Worm (Caenorhabditis elegans): ENCODE measurements around the gene C45B11.8.

C45B11.8 gene

ce11 chrV:11082475-11082874 lies 41.9 kb downstream of the C45B11.8 start (continued):
- TF ChIP-seq lsy-2 (tag; optimal IDR thresholded peaks at IDR 0.05): peak; percentile 13 to 36
- no peak for TF ChIP-seq mdt-29 (GFP tag; IDR thresholded peaks at IDR 0.05)
- TF ChIP-seq lin-13 (GFP tag; optimal IDR thresholded peaks at IDR 0.05): peak; percentile 16
- peak; percentile 21 for TF ChIP-seq sdz-12 (GFP tag; optimal IDR thresholded peaks at IDR 0.05)
- 0 out of 2 replicates have a peak, but pooled peaks have one; percentile 7 for TF ChIP-seq lin-38 (GFP tag; IDR thresholded peaks at IDR 0.05)
- no peak for TF ChIP-seq zfp-2 (tag; optimal IDR thresholded peaks at IDR 0.05)
- no peak for TF ChIP-seq nhr-10 (tag; optimal IDR thresholded peaks at IDR 0.05)
- no peak for TF ChIP-seq ceh-62 (tag; optimal IDR thresholded peaks at IDR 0.05)
- TF ChIP-seq ztf-11 (tag; optimal IDR thresholded peaks at IDR 0.05): no peak
- TF ChIP-seq nhr-11 (tag; optimal IDR thresholded peaks at IDR 0.05): peak; percentile 73
- TF ChIP-seq unc-62 (GFP tag; optimal IDR thresholded peaks at IDR 0.05 in 1 of 2): peak in 1 of 2 experiments; percentile 94
- TF ChIP-seq unc-62 (tag; optimal IDR thresholded peaks at IDR 0.05): no peak
- no peak for TF ChIP-seq duxl-1 (tag; optimal IDR thresholded peaks at IDR 0.05; ENCODE audit: poor library complexity)
- TF ChIP-seq aha-1 (tag): peak; percentile 94
- TF ChIP-seq zag-1 (tag; optimal IDR thresholded peaks at IDR 0.05): no peak

- TF ChIP-seq lin-39 (tag; optimal IDR thresholded peaks at IDR 0.05) (no peak), aha-1 (tag) (no peak), Y5F2A.4 (GFP tag; optimal IDR thresholded peaks at IDR 0.05) (no peak), ceh-62 (tag; optimal IDR thresholded peaks at IDR 0.05) (no peak), nhr-6 (tag; optimal IDR thresholded peaks at IDR 0.05) (no peak), mdl-1 (tag; optimal IDR thresholded peaks at IDR 0.05) (no peak), dmd-9 (GFP tag; IDR thresholded peaks at IDR 0.05) (no peak), ces-1 (GFP tag; optimal IDR thresholded peaks at IDR 0.05) (no peak), ztf-7 (tag; optimal IDR thresholded peaks at IDR 0.05) (no peak), unc-39 (tag; optimal IDR thresholded peaks at IDR 0.05) (no peak), dpl-1 (GFP tag; optimal IDR thresholded peaks at IDR 0.05) (no peak), nhr-41 (GFP tag; IDR thresholded peaks at IDR 0.05) (no peak), spr-1 (tag; optimal IDR thresholded peaks at IDR 0.05) (no peak), madf-9 (GFP tag; conservative IDR thresholded peaks at IDR 0.05) (no peak), lin-13 (GFP tag; optimal IDR thresholded peaks at IDR 0.05) (no peak), fos-1 (tag; optimal IDR thresholded peaks at IDR 0.05) (no peak), F49E8.2 (tag; optimal IDR thresholded peaks at IDR 0.05; ENCODE audit: borderline replicate concordance) (no peak), lin-15B (tag; optimal IDR thresholded peaks at IDR 0.05) (no peak)
Measured at ce11 chrV:11082964-11083363, 42.4 kb downstream of the C45B11.8 start.

ce11 chrV:11083691-11084090 lies 43.1 kb downstream of the C45B11.8 start:
- no peak for TF ChIP-seq cey-2 (tag; optimal IDR thresholded peaks at IDR 0.05; ENCODE audit: borderline replicate concordance, insufficient read depth)
- TF ChIP-seq ceh-62 (tag; optimal IDR thresholded peaks at IDR 0.05): no peak
- peak; percentile 55 for TF ChIP-seq aha-1 (tag)
- peak in 1 of 2 experiments; percentile 45 for TF ChIP-seq unc-62 (GFP tag; optimal IDR thresholded peaks at IDR 0.05 in 1 of 2)
- TF ChIP-seq unc-62 (tag; optimal IDR thresholded peaks at IDR 0.05): no peak
- TF ChIP-seq T26A8.4 (GFP tag; IDR thresholded peaks at IDR 0.05): no peak
- TF ChIP-seq egl-27 (tag; optimal IDR thresholded peaks at IDR 0.05): no peak
- TF ChIP-seq hlh-30 (tag; optimal IDR thresholded peaks at IDR 0.05; ENCODE audit: insufficient read depth): peak; percentile 33
- TF ChIP-seq hlh-11 (tag; optimal IDR thresholded peaks at IDR 0.05): peak; percentile 43
- TF ChIP-seq nhr-11 (tag; optimal IDR thresholded peaks at IDR 0.05): peak; percentile 66
- TF ChIP-seq ztf-7 (tag; optimal IDR thresholded peaks at IDR 0.05): no peak
- TF ChIP-seq lin-29 (GFP tag; IDR thresholded peaks at IDR 0.05): no peak
- TF ChIP-seq nhr-237 (tag; optimal IDR thresholded peaks at IDR 0.05): no peak
- peak; percentile 55 for TF ChIP-seq mxl-3 (GFP tag; optimal IDR thresholded peaks at IDR 0.05)
- no peak for TF ChIP-seq saeg-2 (GFP tag; IDR thresholded peaks at IDR 0.05)
- TF ChIP-seq Y75B8A.6 (GFP tag; IDR thresholded peaks at IDR 0.05): no peak
- TF ChIP-seq mes-2 (tag; optimal IDR thresholded peaks at IDR 0.05; ENCODE audit: poor library complexity, severe bottlenecking): peak; percentile 24
- peak in 1 of 2 experiments; percentile 20 for TF ChIP-seq mdl-1 (tag; optimal IDR thresholded peaks at IDR 0.05)
- TF ChIP-seq ceh-28 (tag; optimal IDR thresholded peaks at IDR 0.05): no peak
- no peak for TF ChIP-seq unc-130 (GFP tag; optimal IDR thresholded peaks at IDR 0.05)
- TF ChIP-seq attf-4 (tag; optimal IDR thresholded peaks at IDR 0.05): no peak
- TF ChIP-seq nhr-10 (tag; optimal IDR thresholded peaks at IDR 0.05): no peak
- no peak for TF ChIP-seq D1046.2 (GFP tag; IDR thresholded peaks at IDR 0.05)
- no peak for TF ChIP-seq hif-1 (tag; optimal IDR thresholded peaks at IDR 0.05)
- TF ChIP-seq lin-38 (GFP tag; IDR thresholded peaks at IDR 0.05): no peak
- TF ChIP-seq arid-1 (GFP tag; conservative IDR thresholded peaks at IDR 0.05): no peak
- no peak for TF ChIP-seq egl-43 (GFP tag; IDR thresholded peaks at IDR 0.05)
